Fruit fly (Drosophila melanogaster): ENCODE data around the gene Ggt-1.

Gene Ggt-1

dm6 chrX:18512271-18512679 lies at the start of gene Ggt-1:
TSS of gene Ggt-1 (minus strand) at chrX:18512521.
- TF ChIP-seq psq (optimal IDR thresholded peaks at IDR 0.05) (no peak), CG8478 (optimal IDR thresholded peaks at IDR 0.05) (no peak), Dll (optimal IDR thresholded peaks at IDR 0.05) (no peak), usp (GFP tag; optimal IDR thresholded peaks at IDR 0.05) (no peak), EcR (GFP tag; optimal IDR thresholded peaks at IDR 0.05) (no peak), pan (optimal IDR thresholded peaks at IDR 0.05) (no peak)

DNA sequence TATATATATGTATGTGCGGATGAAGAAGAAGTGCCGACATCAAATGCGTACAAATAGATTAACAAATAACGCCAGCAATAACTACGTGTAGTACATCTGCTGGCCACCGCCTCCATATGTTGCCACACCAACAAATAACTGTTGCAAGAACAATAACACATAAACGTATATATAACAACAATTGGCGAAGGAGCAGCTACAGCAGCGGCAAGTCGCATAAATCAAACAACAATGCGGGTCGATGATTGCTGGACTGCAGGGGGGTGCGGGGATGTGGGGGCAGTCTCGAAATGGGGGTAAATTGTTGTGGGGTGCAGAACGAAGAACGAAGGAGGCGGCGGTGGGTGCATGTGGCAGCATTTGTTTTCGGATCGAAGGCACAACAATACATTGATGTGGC lies 48.3 kb upstream of the Ggt-1 start:
- TF ChIP-seq psq (optimal IDR thresholded peaks at IDR 0.05) (no peak), Dll (optimal IDR thresholded peaks at IDR 0.05) (no peak), CG8478 (optimal IDR thresholded peaks at IDR 0.05) (no peak), EcR (GFP tag; optimal IDR thresholded peaks at IDR 0.05) (no peak), usp (GFP tag; optimal IDR thresholded peaks at IDR 0.05) (no peak), pan (optimal IDR thresholded peaks at IDR 0.05) (no peak)

DNA sequence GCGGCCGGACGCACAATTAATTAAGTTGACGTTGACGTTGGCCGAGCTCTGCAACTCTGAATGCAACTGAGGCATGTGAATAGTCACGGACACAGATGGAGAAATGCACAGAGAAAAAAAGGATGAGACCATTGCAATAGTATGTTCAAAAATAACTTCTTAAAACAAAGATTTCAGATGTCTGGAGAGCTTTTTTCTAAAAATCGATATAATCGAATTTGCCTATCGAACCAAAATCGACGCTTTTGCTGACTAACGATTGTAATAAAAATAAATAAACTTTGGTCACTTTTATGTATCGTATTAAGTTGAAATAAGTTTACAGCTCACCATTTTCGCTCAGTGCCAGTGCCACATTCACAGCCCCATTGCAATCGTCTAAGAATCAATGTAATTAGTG lies 46.3 kb upstream of the Ggt-1 start:
- TF ChIP-seq Dll (optimal IDR thresholded peaks at IDR 0.05) (no peak), CG8478 (optimal IDR thresholded peaks at IDR 0.05) (no peak), usp (GFP tag; optimal IDR thresholded peaks at IDR 0.05) (no peak), EcR (GFP tag; optimal IDR thresholded peaks at IDR 0.05) (no peak), pan (optimal IDR thresholded peaks at IDR 0.05) (no peak), psq (optimal IDR thresholded peaks at IDR 0.05) (no peak)

dm6 chrX:18554563-18554962 lies 42.2 kb upstream of the Ggt-1 start:
- no peak for TF ChIP-seq psq (optimal IDR thresholded peaks at IDR 0.05)
- TF ChIP-seq usp (GFP tag; optimal IDR thresholded peaks at IDR 0.05): no peak
- no peak for TF ChIP-seq pan (optimal IDR thresholded peaks at IDR 0.05)
- no peak for TF ChIP-seq Dll (optimal IDR thresholded peaks at IDR 0.05)

- no peak for TF ChIP-seq CG8478 (optimal IDR thresholded peaks at IDR 0.05)
- TF ChIP-seq pan (optimal IDR thresholded peaks at IDR 0.05): no peak
- TF ChIP-seq EcR (GFP tag; optimal IDR thresholded peaks at IDR 0.05): no peak
- TF ChIP-seq usp (GFP tag; optimal IDR thresholded peaks at IDR 0.05): no peak
- TF ChIP-seq Dll (optimal IDR thresholded peaks at IDR 0.05): no peak
- no peak for TF ChIP-seq psq (optimal IDR thresholded peaks at IDR 0.05)
These were observed 40.1 kb upstream of the Ggt-1 start for dm6 chrX:18552451-18552850.

- TF ChIP-seq CG8478 (optimal IDR thresholded peaks at IDR 0.05) (no peak), usp (GFP tag; optimal IDR thresholded peaks at IDR 0.05) (no peak), EcR (GFP tag; optimal IDR thresholded peaks at IDR 0.05) (no peak)
These were observed 38.4 kb upstream of the Ggt-1 start for dm6 chrX:18550726-18551125.

- no peak for TF ChIP-seq EcR (GFP tag; optimal IDR thresholded peaks at IDR 0.05)
- TF ChIP-seq pan (optimal IDR thresholded peaks at IDR 0.05): no peak
- no peak for TF ChIP-seq usp (GFP tag; optimal IDR thresholded peaks at IDR 0.05)
- no peak for TF ChIP-seq CG8478 (optimal IDR thresholded peaks at IDR 0.05)
- no peak for TF ChIP-seq psq (optimal IDR thresholded peaks at IDR 0.05)
- TF ChIP-seq Dll (optimal IDR thresholded peaks at IDR 0.05): no peak
These were observed 35.4 kb upstream of the Ggt-1 start for dm6 chrX:18547707-18548106.

DNA sequence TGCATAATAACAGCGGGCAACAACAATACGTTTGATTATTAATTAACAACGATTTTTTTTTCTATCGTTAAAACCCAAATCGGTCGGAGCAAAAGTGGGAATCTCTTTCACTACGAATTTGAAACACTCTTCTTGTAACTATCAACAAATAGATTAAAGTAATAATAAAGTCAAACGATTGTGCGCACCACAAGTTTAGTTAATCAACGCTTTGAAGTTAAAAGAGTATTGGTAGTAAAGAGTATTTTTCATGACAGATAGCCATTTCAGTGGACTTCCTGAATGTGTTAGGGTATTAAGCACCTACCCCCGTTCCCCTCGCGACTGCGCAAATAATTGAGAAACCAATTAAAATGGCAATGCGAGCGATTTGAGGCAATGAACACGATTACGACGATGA lies 34.5 kb upstream of the Ggt-1 start:
- TF ChIP-seq EcR (GFP tag; optimal IDR thresholded peaks at IDR 0.05) (no peak), CG8478 (optimal IDR thresholded peaks at IDR 0.05) (no peak), Dll (optimal IDR thresholded peaks at IDR 0.05) (no peak), pan (optimal IDR thresholded peaks at IDR 0.05) (no peak), usp (GFP tag; optimal IDR thresholded peaks at IDR 0.05) (no peak), psq (optimal IDR thresholded peaks at IDR 0.05) (no peak)

dm6 chrX:18545157-18545556 lies 32.8 kb upstream of the Ggt-1 start:
- TF ChIP-seq Dll (optimal IDR thresholded peaks at IDR 0.05) (no peak), EcR (GFP tag; optimal IDR thresholded peaks at IDR 0.05) (no peak), pan (optimal IDR thresholded peaks at IDR 0.05) (no peak), usp (GFP tag; optimal IDR thresholded peaks at IDR 0.05) (no peak), CG8478 (optimal IDR thresholded peaks at IDR 0.05) (no peak), psq (optimal IDR thresholded peaks at IDR 0.05) (no peak)

DNA sequence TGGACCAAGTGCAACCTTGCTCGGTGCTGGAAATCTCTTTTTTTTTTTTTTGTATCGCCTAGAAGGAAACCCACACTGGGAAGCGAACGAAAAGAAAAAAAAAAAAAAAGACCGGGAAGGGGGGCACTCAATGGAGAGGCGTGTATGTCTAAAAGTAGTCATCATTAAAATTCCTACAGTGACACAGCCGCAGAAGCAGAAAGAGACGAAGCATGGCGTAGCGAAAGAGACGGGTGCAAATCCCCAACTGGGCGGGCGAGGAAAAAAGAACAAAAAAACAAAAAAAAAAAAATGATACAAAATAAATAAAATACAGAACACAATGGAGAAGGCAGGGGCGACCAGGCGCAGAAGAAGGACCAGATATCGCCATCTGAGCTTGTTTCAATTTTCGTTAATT lies 32.4 kb upstream of the Ggt-1 start:
- TF ChIP-seq psq (optimal IDR thresholded peaks at IDR 0.05): no peak
- no peak for TF ChIP-seq usp (GFP tag; optimal IDR thresholded peaks at IDR 0.05)
- no peak for TF ChIP-seq Dll (optimal IDR thresholded peaks at IDR 0.05)
- no peak for TF ChIP-seq pan (optimal IDR thresholded peaks at IDR 0.05)
- no peak for TF ChIP-seq CG8478 (optimal IDR thresholded peaks at IDR 0.05)
- TF ChIP-seq EcR (GFP tag; optimal IDR thresholded peaks at IDR 0.05): no peak

- TF ChIP-seq EcR (GFP tag; optimal IDR thresholded peaks at IDR 0.05) (no peak), pan (optimal IDR thresholded peaks at IDR 0.05) (no peak), usp (GFP tag; optimal IDR thresholded peaks at IDR 0.05) (no peak), CG8478 (optimal IDR thresholded peaks at IDR 0.05) (no peak), psq (optimal IDR thresholded peaks at IDR 0.05) (no peak), Dll (optimal IDR thresholded peaks at IDR 0.05) (no peak)
These were observed 31.0 kb upstream of the Ggt-1 start for dm6 chrX:18543328-18543727.

DNA sequence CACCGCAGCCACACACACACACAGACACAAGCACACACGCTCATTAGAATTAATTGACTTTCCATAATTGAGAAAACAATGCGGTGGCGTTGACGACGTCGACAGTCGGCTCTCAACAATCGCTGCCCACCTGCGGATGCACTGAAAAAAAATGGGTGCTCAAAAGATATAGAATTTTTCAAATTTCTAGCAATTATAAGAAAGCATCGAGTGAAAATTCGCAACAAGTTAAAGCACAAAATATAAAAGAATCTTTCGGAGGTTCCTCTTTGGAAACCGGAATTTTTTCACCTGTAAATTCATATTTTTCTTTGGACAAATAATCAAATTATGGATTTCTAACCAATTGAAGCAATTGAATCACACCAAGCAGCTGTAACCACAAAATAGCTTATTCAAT lies 29.6 kb upstream of the Ggt-1 start:
- no peak for TF ChIP-seq EcR (GFP tag; optimal IDR thresholded peaks at IDR 0.05)
- TF ChIP-seq psq (optimal IDR thresholded peaks at IDR 0.05): no peak
- no peak for TF ChIP-seq CG8478 (optimal IDR thresholded peaks at IDR 0.05)
- no peak for TF ChIP-seq Dll (optimal IDR thresholded peaks at IDR 0.05)
- TF ChIP-seq usp (GFP tag; optimal IDR thresholded peaks at IDR 0.05): no peak

DNA sequence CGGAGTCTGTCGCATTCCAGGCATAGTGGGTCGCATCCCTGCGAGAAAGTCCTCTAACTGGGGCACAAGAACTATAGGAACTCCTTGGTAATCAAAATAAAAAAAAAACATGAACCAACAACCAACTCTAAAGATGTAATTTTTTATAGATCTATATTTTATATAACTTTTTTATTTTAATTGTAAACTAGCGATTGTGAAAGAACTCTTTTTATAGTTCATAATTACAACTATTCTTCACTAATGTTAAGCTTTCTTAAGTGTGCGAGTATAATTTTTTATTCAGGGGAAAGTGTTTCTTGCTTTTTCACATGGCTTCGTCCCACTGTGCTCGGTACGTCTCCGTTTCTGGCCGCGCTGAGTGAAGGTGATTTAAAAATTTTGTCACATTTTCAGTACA lies 27.9 kb upstream of the Ggt-1 start:
- TF ChIP-seq usp (GFP tag; optimal IDR thresholded peaks at IDR 0.05): no peak
